Worm (Caenorhabditis elegans) whole organism, L2 larva: Measurements from ENCODE around the gene spig-4.
A peak's percentile ranks its signal among the peaks of the same experiment; 100 is the strongest.
"Not testable (repeated sequence)": the region's sequence is repeated elsewhere in the genome, so short reads cannot be mapped to it uniquely, and the experiment has no call there.

Experiments used
- C34F6.9 ChIP-seq: fragments of 150-350 bp; optimal IDR thresholded peaks from 2 replicates; lab custom pipeline; 2014; ENCODE audit warnings: missing biosample characterization, missing genetic modification characterization
- R02D3.7 ChIP-seq: fragments of 150-350 bp; optimal IDR thresholded peaks from 2 replicates; lab custom pipeline; 2014; ENCODE audit warnings: missing biosample characterization, missing genetic modification characterization
- Y55F3AM.14 ChIP-seq: fragments of 200-800 bp; sonication (Bioruptor generic); optimal IDR thresholded peaks from 2 replicates; lab custom pipeline; 2018; ENCODE audit warnings: mild to moderate bottlenecking, missing genetic modification characterization, missing compliant biosample characterization
- alr-1 ChIP-seq: fragments of 150-350 bp; optimal IDR thresholded peaks from 2 replicates; lab custom pipeline; 2014; ENCODE audit warnings: missing biosample characterization, missing genetic modification characterization
- aly-2 ChIP-seq: fragments of 150-350 bp; optimal IDR thresholded peaks from 2 replicates; lab custom pipeline; 2014; ENCODE audit warnings: missing biosample characterization, missing genetic modification characterization
- ama-1 ChIP-seq: fragments of 150-350 bp; optimal IDR thresholded peaks from 2 replicates; lab custom pipeline; 2018; ENCODE audit warnings: inconsistent platforms
- ceh-16 ChIP-seq: fragments of 150-350 bp; optimal IDR thresholded peaks from 2 replicates; lab custom pipeline; 2014; ENCODE audit warnings: missing biosample characterization, missing genetic modification characterization
- ceh-82 ChIP-seq: fragments of 150-350 bp; optimal IDR thresholded peaks from 2 replicates; lab custom pipeline; 2014; ENCODE audit warnings: missing biosample characterization, missing genetic modification characterization
- crh-2 ChIP-seq: sonication (generic microtip); optimal IDR thresholded peaks from 2 replicates; lab custom pipeline; 2017; ENCODE audit warnings: missing biosample characterization, missing genetic modification characterization
- dmd-4 ChIP-seq: sonication (generic microtip); optimal IDR thresholded peaks from 2 replicates; lab custom pipeline; 2017; ENCODE audit warnings: missing biosample characterization, missing genetic modification characterization
- egl-27 ChIP-seq: sonication (generic microtip); optimal IDR thresholded peaks from 3 replicates; lab custom pipeline; 2017; ENCODE audit warnings: missing biosample characterization, missing genetic modification reagents, missing genetic modification characterization
- elt-1 ChIP-seq: fragments of 150-350 bp; optimal IDR thresholded peaks from 2 replicates; lab custom pipeline; 2014; ENCODE audit warnings: missing biosample characterization, missing genetic modification characterization
- elt-3 ChIP-seq: sonication (generic microtip); optimal IDR thresholded peaks from 2 replicates; lab custom pipeline; 2017; ENCODE audit warnings: missing biosample characterization, missing genetic modification characterization
- fos-1 ChIP-seq: fragments of 150-350 bp; optimal IDR thresholded peaks from 2 replicates; lab custom pipeline; 2014; ENCODE audit warnings: missing biosample characterization, missing genetic modification characterization
- gmeb-1 ChIP-seq: fragments of 150-350 bp; optimal IDR thresholded peaks from 2 replicates; lab custom pipeline; 2014; ENCODE audit warnings: missing biosample characterization, missing genetic modification characterization
- lin-11 ChIP-seq: fragments of 150-350 bp; sonication (generic microtip); optimal IDR thresholded peaks from 2 replicates; lab custom pipeline; 2014; ENCODE audit warnings: missing biosample characterization, missing genetic modification characterization, inconsistent platforms, mixed read lengths
- lin-13 ChIP-seq: fragments of 150-350 bp; optimal IDR thresholded peaks from 2 replicates; lab custom pipeline; 2014; ENCODE audit warnings: missing biosample characterization, missing genetic modification reagents, missing genetic modification characterization
- mbf-1 ChIP-seq: sonication (generic microtip); optimal IDR thresholded peaks from 2 replicates; lab custom pipeline; 2017; ENCODE audit warnings: missing biosample characterization, missing genetic modification characterization
- mdl-1 ChIP-seq, 2 experiments: fragments of 150-350 bp in 1 of 2; sonication (generic microtip) in 1 of 2; optimal IDR thresholded peaks; 2 replicates each; lab custom pipeline; 2017; ENCODE audit warnings: missing biosample characterization in 2 of 2, missing genetic modification characterization in 2 of 2
- nhr-12 ChIP-seq: fragments of 150-350 bp; optimal IDR thresholded peaks from 2 replicates; lab custom pipeline; 2014; ENCODE audit warnings: missing biosample characterization, missing genetic modification characterization
- nhr-21 ChIP-seq: fragments of 150-350 bp; optimal IDR thresholded peaks from 2 replicates; lab custom pipeline; 2014; ENCODE audit warnings: missing biosample characterization, missing genetic modification characterization
- nhr-23 ChIP-seq: fragments of 150-350 bp; optimal IDR thresholded peaks from 2 replicates; lab custom pipeline; 2014; ENCODE audit warnings: missing biosample characterization, missing genetic modification reagents, missing genetic modification characterization
- nhr-237 ChIP-seq: fragments of 150-350 bp; optimal IDR thresholded peaks from 2 replicates; lab custom pipeline; 2014; ENCODE audit warnings: missing biosample characterization, missing genetic modification characterization
- nhr-25 ChIP-seq: fragments of 150-350 bp; sonication (generic microtip); optimal IDR thresholded peaks from 3 replicates; lab custom pipeline; 2014; ENCODE audit warnings: missing biosample characterization, missing genetic modification characterization
- nhr-6 ChIP-seq: fragments of 150-350 bp; optimal IDR thresholded peaks from 2 replicates; lab custom pipeline; 2014; ENCODE audit warnings: missing biosample characterization, missing genetic modification characterization
- nhr-77 ChIP-seq: fragments of 150-350 bp; optimal IDR thresholded peaks from 2 replicates; lab custom pipeline; 2014; ENCODE audit warnings: missing biosample characterization, missing genetic modification characterization
- peb-1 ChIP-seq: fragments of 150-350 bp; optimal IDR thresholded peaks from 2 replicates; lab custom pipeline; 2014; ENCODE audit warnings: missing biosample characterization, missing genetic modification characterization
- sem-4 ChIP-seq: fragments of 150-350 bp; optimal IDR thresholded peaks from 2 replicates; lab custom pipeline; 2014; ENCODE audit warnings: missing biosample characterization, missing genetic modification reagents, missing genetic modification characterization
- skn-1 ChIP-seq: sonication (generic microtip); optimal IDR thresholded peaks from 2 replicates; lab custom pipeline; 2017; ENCODE audit warnings: missing biosample characterization, missing genetic modification characterization
- sma-3 ChIP-seq: sonication (generic microtip); optimal IDR thresholded peaks from 2 replicates; lab custom pipeline; 2016; ENCODE audit warnings: missing genetic modification reagents, missing genetic modification characterization, missing compliant biosample characterization
- sma-9 ChIP-seq, 2 experiments: fragments of 150-350 bp in 1 of 2; sonication (generic microtip) in 1 of 2; optimal IDR thresholded peaks; 2 replicates each; lab custom pipeline; 2014 to 2016; ENCODE audit warnings: missing genetic modification characterization in 2 of 2, mild to moderate bottlenecking in 1 of 2, missing biosample characterization in 1 of 2, missing compliant biosample characterization in 1 of 2, missing genetic modification reagents in 1 of 2, moderate library complexity in 1 of 2
- unc-39 ChIP-seq: fragments of 150-350 bp; optimal IDR thresholded peaks from 2 replicates; lab custom pipeline; 2014; ENCODE audit warnings: missing biosample characterization, missing genetic modification characterization
- unc-55 ChIP-seq: fragments of 150-350 bp; sonication (generic microtip); optimal IDR thresholded peaks from 3 replicates; lab custom pipeline; 2014; ENCODE audit warnings: missing biosample characterization, missing genetic modification reagents, missing genetic modification characterization

Gene spig-4

ce11 chrV:14312695-14313094 lies 6.0 kb upstream of the spig-4 start, which contains the start of gene F14D7.8:
Gene F14D7.8 (minus strand): TSS chrV:14312795.
- no peak for TF ChIP-seq elt-1

- TF ChIP-seq mdl-1 (tag; optimal IDR thresholded peaks at IDR 0.05; lab: Kevin White, UChicago) (no peak), ama-1 (lab: Kevin White, UChicago) (no peak), mbf-1 (tag; lab: Kevin White, UChicago) (no peak), nhr-237 (tag; lab: Kevin White, UChicago) (no peak), nhr-23 (no peak), elt-3 (tag; lab: Kevin White, UChicago) (no peak), peb-1 (tag; lab: Kevin White, UChicago) (no peak), nhr-77 (tag; lab: Kevin White, UChicago) (no peak), fos-1 (tag; lab: Kevin White, UChicago) (no peak), egl-27 (tag; lab: Kevin White, UChicago) (no peak), crh-2 (tag; lab: Kevin White, UChicago) (no peak), R02D3.7 (tag; lab: Kevin White, UChicago) (no peak), lin-13 (no peak), unc-55 (GFP tag; lab: Kevin White, UChicago) (no peak), ceh-82 (tag; lab: Kevin White, UChicago) (no peak), nhr-12 (tag; lab: Kevin White, UChicago) (no peak), sem-4 (tag; lab: Kevin White, UChicago) (no peak), aly-2 (tag; lab: Kevin White, UChicago) (no peak), unc-39 (no peak), lin-11 (tag; lab: Kevin White, UChicago) (no peak)
Observed at ce11 chrV:14311115-14311514, 4.4 kb upstream of the spig-4 start, which contains the start of gene ddn-3. Gene ddn-3 (minus strand): TSS chrV:14311215.

ce11 chrV:14309632-14310031 lies 3.0 kb upstream of the spig-4 start, which contains the start of gene F14D7.14:
Gene F14D7.14 (plus strand): TSS chrV:14309932.
- not testable (repeated sequence) for TF ChIP-seq mbf-1 (tag; lab: Kevin White, UChicago); C34F6.9; skn-1

- TF ChIP-seq Y55F3AM.14 (GFP tag; lab: Kevin White, UChicago); nhr-6 (tag; lab: Kevin White, UChicago); nhr-21 (tag; lab: Kevin White, UChicago): not testable (repeated sequence)
Observed at ce11 chrV:14308164-14308563, 1.5 kb upstream of the spig-4 start, which contains the start of gene spig-5. Gene spig-5 (plus strand): TSS chrV:14308464.

- peak; percentile 52 for TF ChIP-seq fos-1 (tag; lab: Kevin White, UChicago)
- TF ChIP-seq nhr-237 (tag; lab: Kevin White, UChicago): no peak
- no peak for TF ChIP-seq nhr-6 (tag; lab: Kevin White, UChicago)
- TF ChIP-seq gmeb-1 (tag; lab: Kevin White, UChicago): no peak
Observed at ce11 chrV:14301076-14301475, 5.6 kb downstream of the spig-4 start, which contains the start of gene F14D7.6. Gene F14D7.6 (plus strand): TSS chrV:14301413.

- TF ChIP-seq unc-55 (GFP tag; lab: Kevin White, UChicago): no peak
- TF ChIP-seq alr-1 (tag; lab: Kevin White, UChicago): no peak
- no peak for TF ChIP-seq sma-3
- TF ChIP-seq nhr-77 (tag; lab: Kevin White, UChicago): no peak
- no peak for TF ChIP-seq ceh-16 (tag; lab: Kevin White, UChicago)
- TF ChIP-seq nhr-21 (tag; lab: Kevin White, UChicago): no peak
- TF ChIP-seq ama-1 (lab: Kevin White, UChicago): no peak
- no peak for TF ChIP-seq sma-9 (GFP tag; optimal IDR thresholded peaks at IDR 0.05; lab: Kevin White, UChicago)
- no peak for TF ChIP-seq sma-9 (tag; optimal IDR thresholded peaks at IDR 0.05; lab: Kevin White, UChicago)
- TF ChIP-seq peb-1 (tag; lab: Kevin White, UChicago): no peak
- TF ChIP-seq crh-2 (tag; lab: Kevin White, UChicago): no peak
- TF ChIP-seq dmd-4 (tag; lab: Kevin White, UChicago): no peak
- no peak for TF ChIP-seq nhr-25 (tag; lab: Kevin White, UChicago)
Observed at ce11 chrV:14299569-14300064, 7.1 kb downstream of the spig-4 start, which contains the start of the genes spig-3 and F14D7.12. Gene spig-3 (minus strand): TSS chrV:14299669. Gene F14D7.12 (plus strand): TSS chrV:14300014.
